Worm (Caenorhabditis elegans): ENCODE data around the gene prk-1.
"Not testable (repeated sequence)": the region's sequence is repeated elsewhere in the genome, so short reads cannot be mapped to it uniquely, and the experiment has no call there.

The prk-1 gene

DNA sequence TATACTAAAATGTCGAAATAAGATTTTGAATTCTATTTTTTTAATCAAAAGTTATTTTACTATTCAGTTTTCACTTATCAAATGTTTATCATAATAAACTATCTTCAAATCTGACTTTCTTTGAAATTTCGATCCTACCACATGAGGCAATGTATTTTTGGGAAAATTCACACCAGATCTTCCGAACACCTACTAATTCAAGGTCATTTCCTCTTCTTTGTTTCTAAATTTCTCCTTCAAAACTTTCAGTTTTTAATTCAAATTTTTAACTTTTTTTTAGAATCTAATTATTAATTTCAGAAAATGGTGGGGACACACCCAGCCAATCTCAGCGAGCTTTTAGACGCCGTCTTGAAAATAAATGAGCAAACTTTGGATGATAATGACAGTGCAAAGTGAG is 10.4 kb upstream of the prk-1 start, which contains the start of gene ceh-20:
TSS of gene ceh-20 (plus strand) at position 301 of the 400 bp plus-strand sequence.
- TF ChIP-seq dmd-4 (tag; optimal IDR thresholded peaks at IDR 0.05; ENCODE audit: borderline replicate concordance) (no peak), ttx-3 (tag; optimal IDR thresholded peaks at IDR 0.05) (no peak), ceh-34 (tag; optimal IDR thresholded peaks at IDR 0.05) (no peak), C08G9.2 (tag; optimal IDR thresholded peaks at IDR 0.05) (no peak), ceh-19 (GFP tag; optimal IDR thresholded peaks at IDR 0.05) (no peak), pqm-1 (tag; optimal IDR thresholded peaks at IDR 0.05) (no peak), odd-2 (tag; optimal IDR thresholded peaks at IDR 0.05) (no peak), ceh-30 (tag; optimal IDR thresholded peaks at IDR 0.05) (no peak), tbx-7 (tag; optimal IDR thresholded peaks at IDR 0.05) (no peak), ceh-48 (tag; optimal IDR thresholded peaks at IDR 0.05) (no peak), zip-5 (tag; optimal IDR thresholded peaks at IDR 0.05) (no peak), lim-6 (tag; optimal IDR thresholded peaks at IDR 0.05) (no peak), ceh-9 (tag; optimal IDR thresholded peaks at IDR 0.05) (no peak)

DNA sequence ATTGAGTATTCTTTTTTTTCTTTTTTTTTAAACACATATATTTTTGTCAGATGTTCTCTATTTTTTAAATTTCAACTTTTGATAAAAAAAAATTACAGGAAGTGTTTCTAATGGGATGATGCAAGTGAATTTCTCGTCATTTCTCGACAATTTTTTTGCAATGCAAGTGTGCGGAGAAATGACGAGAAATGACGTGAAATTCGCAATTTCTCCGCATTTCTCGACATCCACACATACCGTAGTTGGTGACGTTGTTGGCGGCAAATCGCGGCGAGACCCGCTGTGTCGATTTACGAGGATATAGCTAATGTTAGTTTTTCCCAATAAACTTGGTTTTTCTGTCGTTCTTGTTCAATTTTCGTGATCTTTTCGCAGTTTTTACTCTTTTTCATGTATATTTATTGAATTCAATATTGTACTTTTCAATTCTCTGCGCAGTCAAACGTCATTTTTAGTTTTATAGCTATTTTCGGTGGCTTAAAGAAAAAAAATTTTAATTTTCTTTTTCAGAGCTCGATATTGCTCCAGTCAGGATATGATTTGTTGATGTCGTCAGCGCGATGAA is 7.9 kb upstream of the prk-1 start, which contains the start of gene F31E3.6:
TSS of gene F31E3.6 (plus strand) at position 93 of the 565 bp plus-strand sequence.
- not testable (repeated sequence) for TF ChIP-seq unc-55 (GFP tag; optimal IDR thresholded peaks at IDR 0.05); hlh-6 (tag; optimal IDR thresholded peaks at IDR 0.05); hlh-30 (tag; optimal IDR thresholded peaks at IDR 0.05; ENCODE audit: insufficient read depth)

DNA sequence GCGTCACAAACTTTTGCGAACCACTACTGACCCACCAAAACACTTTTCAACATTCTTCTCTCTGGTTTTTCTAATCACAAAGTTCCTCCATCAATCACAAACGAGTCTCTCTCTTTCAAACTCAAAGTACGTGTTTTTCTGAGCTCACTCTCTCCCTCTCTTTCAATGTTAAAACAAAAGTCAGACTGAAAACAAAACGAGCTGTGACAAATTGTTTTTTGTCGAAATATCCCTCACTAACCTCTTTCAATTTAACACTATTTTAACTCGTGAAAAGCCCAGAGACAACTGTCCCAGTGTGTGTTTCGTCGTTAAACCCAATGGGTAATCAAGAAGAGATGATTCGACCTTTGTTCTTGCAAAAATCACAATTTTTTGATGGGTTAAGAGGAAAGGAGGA is 1.9 kb upstream of the prk-1 start:
- TF ChIP-seq ttx-3 (tag; optimal IDR thresholded peaks at IDR 0.05) (no peak), ceh-18 (tag; optimal IDR thresholded peaks at IDR 0.05) (peak; percentile 78)

DNA sequence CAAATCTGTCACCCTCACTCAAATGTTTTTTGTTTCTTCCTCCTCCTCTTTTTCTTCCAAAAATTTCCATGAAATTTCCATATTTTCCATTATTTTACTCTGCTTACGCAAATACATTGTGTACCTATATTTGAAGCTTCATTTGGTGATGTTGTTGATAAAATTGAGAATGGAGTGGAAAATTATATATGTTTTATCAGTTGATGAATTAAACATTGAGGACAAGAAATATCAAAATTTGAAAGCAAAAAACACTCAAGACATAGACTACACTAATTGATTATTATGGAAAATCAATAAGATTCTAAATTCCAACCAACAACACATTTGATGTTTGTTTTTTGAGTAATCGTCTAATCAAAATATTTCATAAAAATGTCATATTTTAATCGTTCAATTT is 767 bp upstream of the prk-1 start:
- TF ChIP-seq ceh-30 (tag; optimal IDR thresholded peaks at IDR 0.05) (no peak), odd-2 (tag; optimal IDR thresholded peaks at IDR 0.05) (no peak), ceh-34 (tag; optimal IDR thresholded peaks at IDR 0.05) (no peak), ref-2 (tag; optimal IDR thresholded peaks at IDR 0.05) (no peak), C38D4.7 (GFP tag; optimal IDR thresholded peaks at IDR 0.05) (no peak), lim-6 (tag; optimal IDR thresholded peaks at IDR 0.05) (no peak), ttx-3 (tag; optimal IDR thresholded peaks at IDR 0.05) (no peak)

DNA sequence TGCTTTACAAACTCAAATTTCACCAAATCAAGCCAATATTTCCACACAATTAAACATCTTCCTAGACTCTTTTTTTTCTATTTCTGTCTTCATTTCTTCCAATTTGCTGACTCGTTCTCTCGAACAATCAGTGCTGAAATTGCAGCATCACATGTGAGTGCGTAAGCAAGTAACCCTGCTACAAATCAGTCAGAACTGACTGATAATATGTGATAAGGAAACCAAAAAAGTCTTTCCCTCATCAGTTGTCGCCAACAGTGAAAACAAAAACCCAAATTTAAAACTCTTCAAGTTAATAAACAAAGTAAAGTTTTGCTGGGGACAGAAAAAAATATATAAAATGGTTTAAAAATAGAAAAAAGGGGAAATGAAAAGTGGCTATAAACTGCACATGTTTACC is 1.5 kb downstream of the prk-1 start:
- no peak for TF ChIP-seq eyg-1 (tag; optimal IDR thresholded peaks at IDR 0.05)
- TF ChIP-seq elt-2 (tag; optimal IDR thresholded peaks at IDR 0.05) = peak; percentile 30

DNA sequence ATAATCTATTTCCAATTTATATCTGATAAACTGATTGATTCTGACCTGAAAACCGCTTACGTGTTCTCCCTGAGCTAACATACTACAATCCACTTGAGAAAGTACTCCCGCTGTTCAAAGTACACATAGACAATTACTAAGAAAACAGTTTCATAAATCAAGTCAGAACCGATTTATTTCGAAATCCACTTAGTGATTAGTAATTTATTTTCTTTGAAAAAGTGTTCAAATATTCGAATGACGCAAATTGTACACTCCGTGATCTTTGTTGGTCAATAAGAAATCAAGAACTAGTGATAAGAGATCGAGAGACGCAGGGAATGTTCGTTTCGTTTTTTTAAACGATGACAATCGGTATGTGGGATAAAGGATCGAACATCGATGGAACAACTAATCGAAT is 2.5 kb downstream of the prk-1 start:
- TF ChIP-seq eyg-1 (tag; optimal IDR thresholded peaks at IDR 0.05) (no peak), pat-9 (tag; optimal IDR thresholded peaks at IDR 0.05) (no peak), fkh-6 (tag; optimal IDR thresholded peaks at IDR 0.05) (no peak), pax-1 (tag; optimal IDR thresholded peaks at IDR 0.05) (no peak), unc-55 (GFP tag; optimal IDR thresholded peaks at IDR 0.05) (no peak), pag-3 (tag; optimal IDR thresholded peaks at IDR 0.05; ENCODE audit: borderline replicate concordance) (no peak), hlh-8 (tag; optimal IDR thresholded peaks at IDR 0.05) (no peak), nhr-11 (tag; optimal IDR thresholded peaks at IDR 0.05) (no peak), tbx-7 (tag; optimal IDR thresholded peaks at IDR 0.05) (no peak), ceh-6 (GFP tag; optimal IDR thresholded peaks at IDR 0.05) (no peak), unc-42 (tag; optimal IDR thresholded peaks at IDR 0.05) (no peak), syd-9 (tag; optimal IDR thresholded peaks at IDR 0.05) (no peak), lim-6 (tag; optimal IDR thresholded peaks at IDR 0.05) (no peak), hlh-15 (tag; optimal IDR thresholded peaks at IDR 0.05) (no peak), C08G9.2 (tag; optimal IDR thresholded peaks at IDR 0.05) (no peak), hlh-6 (tag; optimal IDR thresholded peaks at IDR 0.05) (no peak), ceh-31 (tag; optimal IDR thresholded peaks at IDR 0.05) (no peak), nfya-1 (tag; optimal IDR thresholded peaks at IDR 0.05) (no peak), madf-2 (tag; optimal IDR thresholded peaks at IDR 0.05) (no peak), ceh-9 (tag; optimal IDR thresholded peaks at IDR 0.05) (no peak)

Data from whole organism, late embryonic.